Worm (Caenorhabditis elegans): Measurements from ENCODE around the gene ndub-2.

The ndub-2 gene

ce11 chrII:9017628-9018027 is 21.5 kb downstream of the ndub-2 start:
- TF ChIP-seq unc-62 (GFP tag; optimal IDR thresholded peaks at IDR 0.05), result no peak
- no peak for TF ChIP-seq lin-15B (tag; optimal IDR thresholded peaks at IDR 0.05)
- TF ChIP-seq pax-3 (tag; optimal IDR thresholded peaks at IDR 0.05), result no peak
- TF ChIP-seq vab-15 (tag; optimal IDR thresholded peaks at IDR 0.05), result no peak
- TF ChIP-seq aha-1 (tag; optimal IDR thresholded peaks at IDR 0.05), result no peak
- no peak for TF ChIP-seq nhr-47 (tag; optimal IDR thresholded peaks at IDR 0.05)
- no peak for TF ChIP-seq hpl-2 (GFP tag; optimal IDR thresholded peaks at IDR 0.05)
- TF ChIP-seq lin-13 (GFP tag; optimal IDR thresholded peaks at IDR 0.05), result no peak
- no peak for TF ChIP-seq ceh-82 (tag; optimal IDR thresholded peaks at IDR 0.05)
- no peak for TF ChIP-seq ama-1 (optimal IDR thresholded peaks at IDR 0.05)
- TF ChIP-seq tlp-1 (tag; optimal IDR thresholded peaks at IDR 0.05), result no peak
- TF ChIP-seq rnt-1 (tag; optimal IDR thresholded peaks at IDR 0.05), result no peak

ce11 chrII:9019704-9020103 is 23.5 kb downstream of the ndub-2 start, which contains the start of gene dep-1:
TSS of gene dep-1 (minus strand) at chrII:9019798.
- no peak for TF ChIP-seq rnt-1 (tag; optimal IDR thresholded peaks at IDR 0.05)
- peak in 1 of 6 experiments; percentile 3 for TF ChIP-seq elt-3 (tag; optimal IDR thresholded peaks at IDR 0.05)
- TF ChIP-seq blmp-1 (tag; optimal IDR thresholded peaks at IDR 0.05), result peak; percentile 98

ce11 chrII:9021625-9022024 is 25.5 kb downstream of the ndub-2 start:
- TF ChIP-seq blmp-1 (tag; optimal IDR thresholded peaks at IDR 0.05), result peak; percentile 11
- no peak for TF ChIP-seq rnt-1 (tag; optimal IDR thresholded peaks at IDR 0.05)
- TF ChIP-seq efl-1 (optimal IDR thresholded peaks at IDR 0.05), result no peak
- TF ChIP-seq efl-1 (GFP tag; optimal IDR thresholded peaks at IDR 0.05 in 1 of 2), result peak in 1 of 2 experiments; percentile 10
- TF ChIP-seq irx-1 (tag; optimal IDR thresholded peaks at IDR 0.05), result peak; percentile 1

ce11 chrII:9024312-9024711 is 28.1 kb downstream of the ndub-2 start:
- TF ChIP-seq nhr-19 (GFP tag; conservative IDR thresholded peaks at IDR 0.05) (no peak), elt-2 (tag; optimal IDR thresholded peaks at IDR 0.05) (no peak), lir-3 (tag; optimal IDR thresholded peaks at IDR 0.05; ENCODE audit: poor library complexity) (no peak), zag-1 (tag; optimal IDR thresholded peaks at IDR 0.05) (no peak)

ce11 chrII:9026348-9026747 is 30.2 kb downstream of the ndub-2 start:
- TF ChIP-seq elt-2 (tag; optimal IDR thresholded peaks at IDR 0.05) (no peak), fos-1 (tag; optimal IDR thresholded peaks at IDR 0.05) (no peak), dpl-1 (GFP tag; optimal IDR thresholded peaks at IDR 0.05) (no peak), snu-23 (GFP tag; optimal IDR thresholded peaks at IDR 0.05) (no peak), fkh-8 (tag; optimal IDR thresholded peaks at IDR 0.05) (no peak), efl-3 (GFP tag; optimal IDR thresholded peaks at IDR 0.05) (no peak), lin-39 (tag; optimal IDR thresholded peaks at IDR 0.05) (no peak), nhr-85 (tag) (peak; percentile 82), elt-3 (tag; optimal IDR thresholded peaks at IDR 0.05) (no peak), ceh-88 (GFP tag; IDR thresholded peaks at IDR 0.05) (no peak), mab-9 (GFP tag; IDR thresholded peaks at IDR 0.05) (no peak), C16A3.4 (tag; optimal IDR thresholded peaks at IDR 0.05) (no peak), sup-37 (GFP tag; optimal IDR thresholded peaks at IDR 0.05) (no peak), rnt-1 (tag; optimal IDR thresholded peaks at IDR 0.05) (peak; percentile 20), ets-5 (GFP tag; IDR thresholded peaks at IDR 0.05) (no peak), nhr-77 (tag; optimal IDR thresholded peaks at IDR 0.05) (no peak), nhr-47 (tag; optimal IDR thresholded peaks at IDR 0.05) (no peak), pqm-1 (tag; optimal IDR thresholded peaks at IDR 0.05) (no peak), sox-4 (tag; optimal IDR thresholded peaks at IDR 0.05) (no peak), C34B4.2 (tag; optimal IDR thresholded peaks at IDR 0.05) (no peak), lin-14 (GFP tag; optimal IDR thresholded peaks at IDR 0.05) (peak; percentile 21), hpl-2 (GFP tag; optimal IDR thresholded peaks at IDR 0.05) (no peak), nhr-84 (tag; optimal IDR thresholded peaks at IDR 0.05) (no peak), blmp-1 (tag; optimal IDR thresholded peaks at IDR 0.05) (peak; percentile 11), unc-98 (GFP tag; IDR thresholded peaks at IDR 0.05) (no peak), pag-3 (tag; optimal IDR thresholded peaks at IDR 0.05; ENCODE audit: borderline replicate concordance, insufficient read depth) (no peak), zip-4 (GFP tag; optimal IDR thresholded peaks at IDR 0.05) (no peak), unc-130 (tag; optimal IDR thresholded peaks at IDR 0.05) (no peak)

All from whole organism, L1 larva.